Worm (Caenorhabditis elegans): Measurements from ENCODE around the gene smk-1.

Gene smk-1

ce11 chrV:8623754-8624153 lies 16.2 kb downstream of the smk-1 start, which contains the start of gene F41E6.17:
F41E6.17 (plus strand) TSS chrV:8624101.
- TF ChIP-seq ces-1 (GFP tag; optimal IDR thresholded peaks at IDR 0.05) (peak; percentile 41), nhr-76 (tag; optimal IDR thresholded peaks at IDR 0.05) (no peak)

ce11 chrV:8626406-8626805 lies 18.8 kb downstream of the smk-1 start:
- no peak for TF ChIP-seq blmp-1 (tag; optimal IDR thresholded peaks at IDR 0.05)
- TF ChIP-seq bed-3 (GFP tag; optimal IDR thresholded peaks at IDR 0.05), result no peak
- no peak for TF ChIP-seq ces-1 (GFP tag; optimal IDR thresholded peaks at IDR 0.05)
- no peak for TF ChIP-seq drap-1 (GFP tag; optimal IDR thresholded peaks at IDR 0.05)
- TF ChIP-seq ceh-83 (GFP tag; optimal IDR thresholded peaks at IDR 0.05), result no peak
- TF ChIP-seq lin-13 (tag; optimal IDR thresholded peaks at IDR 0.05), result no peak
- TF ChIP-seq unc-120 (tag; optimal IDR thresholded peaks at IDR 0.05; ENCODE audit: poor library complexity, severe bottlenecking), result no peak
- TF ChIP-seq ham-2 (GFP tag; optimal IDR thresholded peaks at IDR 0.05), result no peak
- no peak for TF ChIP-seq M03D4.4 (tag; optimal IDR thresholded peaks at IDR 0.05)
- TF ChIP-seq hlh-1 (tag; optimal IDR thresholded peaks at IDR 0.05), result no peak
- TF ChIP-seq nhr-2 (tag; optimal IDR thresholded peaks at IDR 0.05), result no peak
- TF ChIP-seq unc-39 (tag; optimal IDR thresholded peaks at IDR 0.05), result no peak
- TF ChIP-seq unc-62 (GFP tag; optimal IDR thresholded peaks at IDR 0.05), result no peak
- no peak for TF ChIP-seq nhr-12 (tag; optimal IDR thresholded peaks at IDR 0.05)
- TF ChIP-seq mls-2 (tag; optimal IDR thresholded peaks at IDR 0.05), result no peak
- no peak for TF ChIP-seq pha-4 (tag; optimal IDR thresholded peaks at IDR 0.05)

- no peak for TF ChIP-seq ceh-39 (tag; optimal IDR thresholded peaks at IDR 0.05)
- TF ChIP-seq sptf-1 (tag; optimal IDR thresholded peaks at IDR 0.05), result no peak
- no peak for TF ChIP-seq snpc-4 (tag; optimal IDR thresholded peaks at IDR 0.05)
- TF ChIP-seq ces-1 (GFP tag; optimal IDR thresholded peaks at IDR 0.05), result no peak
- no peak for TF ChIP-seq blmp-1 (tag; optimal IDR thresholded peaks at IDR 0.05)
- TF ChIP-seq nhr-12 (tag; optimal IDR thresholded peaks at IDR 0.05), result no peak
- no peak for TF ChIP-seq mab-5 (tag; optimal IDR thresholded peaks at IDR 0.05)
- no peak for TF ChIP-seq zip-8 (tag; optimal IDR thresholded peaks at IDR 0.05)
- no peak for TF ChIP-seq M03D4.4 (tag; optimal IDR thresholded peaks at IDR 0.05)
- TF ChIP-seq mep-1 (tag; optimal IDR thresholded peaks at IDR 0.05), result no peak
- TF ChIP-seq elt-1 (tag; optimal IDR thresholded peaks at IDR 0.05; ENCODE audit: borderline replicate concordance, insufficient read depth), result no peak
- no peak for TF ChIP-seq unc-62 (GFP tag; optimal IDR thresholded peaks at IDR 0.05)
- TF ChIP-seq lsy-2 (tag; optimal IDR thresholded peaks at IDR 0.05), result no peak
- no peak for TF ChIP-seq pha-4 (tag; optimal IDR thresholded peaks at IDR 0.05)
- TF ChIP-seq nhr-28 (tag; optimal IDR thresholded peaks at IDR 0.05), result no peak
- TF ChIP-seq nhr-76 (tag; optimal IDR thresholded peaks at IDR 0.05), result no peak
- no peak for TF ChIP-seq cnd-1 (tag; optimal IDR thresholded peaks at IDR 0.05)
- TF ChIP-seq ham-2 (GFP tag; optimal IDR thresholded peaks at IDR 0.05), result no peak
- no peak for TF ChIP-seq unc-39 (tag; optimal IDR thresholded peaks at IDR 0.05)
These were observed 20.0 kb downstream of the smk-1 start for ce11 chrV:8627580-8627979.

ce11 chrV:8629029-8629428 lies 21.4 kb downstream of the smk-1 start, which contains the start of gene F41E6.12:
F41E6.12 (minus strand) TSS chrV:8629129.
- no peak for TF ChIP-seq unc-62 (GFP tag; optimal IDR thresholded peaks at IDR 0.05)
- TF ChIP-seq mls-2 (tag; optimal IDR thresholded peaks at IDR 0.05), result no peak
- TF ChIP-seq snpc-4 (tag; optimal IDR thresholded peaks at IDR 0.05), result no peak
- no peak for TF ChIP-seq flh-1 (GFP tag; optimal IDR thresholded peaks at IDR 0.05)
- no peak for TF ChIP-seq ces-1 (GFP tag; optimal IDR thresholded peaks at IDR 0.05)
- no peak for TF ChIP-seq nhr-12 (tag; optimal IDR thresholded peaks at IDR 0.05)
- no peak for TF ChIP-seq sptf-1 (tag; optimal IDR thresholded peaks at IDR 0.05)
- no peak for TF ChIP-seq nhr-237 (tag; optimal IDR thresholded peaks at IDR 0.05)
- no peak for TF ChIP-seq unc-120 (tag; optimal IDR thresholded peaks at IDR 0.05; ENCODE audit: poor library complexity, severe bottlenecking)
- no peak for TF ChIP-seq blmp-1 (tag; optimal IDR thresholded peaks at IDR 0.05)

ce11 chrV:8631277-8631765 lies 23.7 kb downstream of the smk-1 start, which contains the start of gene atg-18:
atg-18 (minus strand) TSS chrV:8631327.
- TF ChIP-seq unc-39 (tag; optimal IDR thresholded peaks at IDR 0.05) (no peak), cnd-1 (tag; optimal IDR thresholded peaks at IDR 0.05) (peak; percentile 53), ceh-39 (tag; optimal IDR thresholded peaks at IDR 0.05) (peak; percentile 12), elt-3 (tag; optimal IDR thresholded peaks at IDR 0.05) (no peak), bed-3 (GFP tag; optimal IDR thresholded peaks at IDR 0.05) (peak; percentile 22), lin-13 (tag; optimal IDR thresholded peaks at IDR 0.05) (peak; percentile 50), snpc-4 (tag; optimal IDR thresholded peaks at IDR 0.05) (no peak), drap-1 (GFP tag; optimal IDR thresholded peaks at IDR 0.05) (peak; percentile 62), tbx-8 (GFP tag; optimal IDR thresholded peaks at IDR 0.05) (no peak), flh-1 (GFP tag; optimal IDR thresholded peaks at IDR 0.05) (no peak), nhr-2 (tag; optimal IDR thresholded peaks at IDR 0.05) (peak; percentile 11), M03D4.4 (tag; optimal IDR thresholded peaks at IDR 0.05) (no peak), ceh-83 (GFP tag; optimal IDR thresholded peaks at IDR 0.05) (peak; percentile 75), zip-8 (tag; optimal IDR thresholded peaks at IDR 0.05) (no peak), pha-4 (tag; optimal IDR thresholded peaks at IDR 0.05) (peak; percentile 36), ztf-11 (tag; optimal IDR thresholded peaks at IDR 0.05) (peak; percentile 10), nhr-237 (tag; optimal IDR thresholded peaks at IDR 0.05) (peak; percentile 11), hlh-1 (tag; optimal IDR thresholded peaks at IDR 0.05) (peak; percentile 86), sem-2 (GFP tag; optimal IDR thresholded peaks at IDR 0.05) (no peak), ces-1 (GFP tag; optimal IDR thresholded peaks at IDR 0.05) (no peak), unc-62 (GFP tag; optimal IDR thresholded peaks at IDR 0.05) (peak; percentile 18), lsy-2 (tag; optimal IDR thresholded peaks at IDR 0.05) (peak; percentile 39), sptf-1 (tag; optimal IDR thresholded peaks at IDR 0.05) (no peak), lin-32 (GFP tag; optimal IDR thresholded peaks at IDR 0.05) (peak; percentile 18), unc-120 (tag; optimal IDR thresholded peaks at IDR 0.05; ENCODE audit: poor library complexity, severe bottlenecking) (peak; percentile 33), mls-2 (tag; optimal IDR thresholded peaks at IDR 0.05) (no peak), mep-1 (tag; optimal IDR thresholded peaks at IDR 0.05) (peak; percentile 45), nhr-28 (tag; optimal IDR thresholded peaks at IDR 0.05) (no peak), nhr-12 (tag; optimal IDR thresholded peaks at IDR 0.05) (no peak), nhr-76 (tag; optimal IDR thresholded peaks at IDR 0.05) (no peak), ham-2 (GFP tag; optimal IDR thresholded peaks at IDR 0.05) (peak; percentile 18), elt-1 (tag; optimal IDR thresholded peaks at IDR 0.05; ENCODE audit: borderline replicate concordance, insufficient read depth) (no peak), blmp-1 (tag; optimal IDR thresholded peaks at IDR 0.05) (peak; percentile 41), mab-5 (tag; optimal IDR thresholded peaks at IDR 0.05) (peak; percentile 52), ceh-43 (GFP tag; optimal IDR thresholded peaks at IDR 0.05) (peak; percentile 67)

All from whole organism, mixed stage, embryonic.